Fruit fly (Drosophila melanogaster) whole organism, embryonic: ENCODE results near the gene CG32052.
A peak's percentile ranks its signal among the peaks of the same experiment; 100 is the strongest.

Experiments
- ATbp ChIP-seq: fragments of 200-800 bp; sonication (Bioruptor generic); optimal IDR thresholded peaks from 2 replicates; lab custom pipeline; 2017; ENCODE audit warnings: missing biosample characterization, mild to moderate bottlenecking, missing genetic modification characterization, missing genetic modification reagents
- Abd-B ChIP-seq: fragments of 200-800 bp; sonication (Bioruptor generic); optimal IDR thresholded peaks from 2 replicates; lab custom pipeline; 2018; ENCODE audit warnings: missing biosample characterization, mild to moderate bottlenecking, missing genetic modification characterization, moderate library complexity
- Asciz ChIP-seq: fragments of 200-800 bp; sonication (Bioruptor generic); optimal IDR thresholded peaks from 2 replicates; lab custom pipeline; 2017; ENCODE audit warnings: missing biosample characterization, mild to moderate bottlenecking, missing genetic modification characterization, missing genetic modification reagents
- B-H1 ChIP-seq: fragments of 200-800 bp; sonication (Bioruptor generic); IDR thresholded peaks from 3 replicates; pipeline ENCODE4 v1.3.6; 2022; ENCODE audit warnings: missing biosample characterization, missing genetic modification characterization
- Bdp1 ChIP-seq: fragments of 200-800 bp; sonication (Bioruptor generic); optimal IDR thresholded peaks from 3 replicates; lab custom pipeline; 2016; ENCODE audit warnings: missing biosample characterization, missing genetic modification characterization
- BtbVII ChIP-seq: fragments of 200-800 bp; sonication (Bioruptor generic); optimal IDR thresholded peaks from 3 replicates; lab custom pipeline; 2017; ENCODE audit warnings: missing biosample characterization, mild to moderate bottlenecking, missing genetic modification characterization
- CG12219 ChIP-seq: fragments of 200-800 bp; sonication (Bioruptor generic); optimal IDR thresholded peaks from 3 replicates; lab custom pipeline; 2018; ENCODE audit warnings: missing biosample characterization, mild to moderate bottlenecking, missing genetic modification characterization
- CG12391 ChIP-seq: fragments of 200-800 bp; sonication (Bioruptor generic); optimal IDR thresholded peaks from 3 replicates; lab custom pipeline; 2018; ENCODE audit warnings: missing biosample characterization, mild to moderate bottlenecking, missing genetic modification characterization, moderate library complexity
- CG14014 ChIP-seq: fragments of 200-800 bp; sonication (Bioruptor generic); IDR thresholded peaks from 2 replicates; pipeline ENCODE4 v1.3.6; 2022; ENCODE audit warnings: missing biosample characterization, missing genetic modification characterization
- CG17568 ChIP-seq: fragments of 200-800 bp; sonication (Bioruptor generic); optimal IDR thresholded peaks from 2 replicates; lab custom pipeline; 2018; ENCODE audit warnings: missing biosample characterization, mild to moderate bottlenecking, missing genetic modification characterization, moderate library complexity
- CG17829 ChIP-seq: fragments of 200-800 bp; optimal IDR thresholded peaks from 2 replicates; lab custom pipeline; 2019; ENCODE audit warnings: missing biosample characterization, mild to moderate bottlenecking, missing genetic modification characterization, moderate library complexity
- CG2120 ChIP-seq: fragments of 200-800 bp; sonication (Bioruptor generic); optimal IDR thresholded peaks from 3 replicates; lab custom pipeline; 2016; ENCODE audit warnings: missing biosample characterization, missing genetic modification characterization
- CG4360 ChIP-seq: fragments of 200-800 bp; sonication (Bioruptor generic); IDR thresholded peaks from 2 replicates; pipeline ENCODE4 v1.3.6; 2022; ENCODE audit warnings: missing biosample characterization, missing genetic modification characterization
- CG4854 ChIP-seq: fragments of 200-800 bp; sonication (Bioruptor generic); optimal IDR thresholded peaks from 2 replicates; lab custom pipeline; 2016; ENCODE audit warnings: missing biosample characterization, missing genetic modification characterization, inconsistent platforms
- CG6854 ChIP-seq: fragments of 200-800 bp; sonication (Bioruptor generic); optimal IDR thresholded peaks from 3 replicates; lab custom pipeline; 2017; ENCODE audit warnings: missing biosample characterization, mild to moderate bottlenecking, missing genetic modification characterization
- CG7839 ChIP-seq: fragments of 200-800 bp; sonication (Bioruptor generic); optimal IDR thresholded peaks from 3 replicates; lab custom pipeline; 2018; ENCODE audit warnings: missing biosample characterization, mild to moderate bottlenecking, missing genetic modification characterization, moderate library complexity
- CTCF ChIP-seq: fragments of 200-800 bp; sonication (Bioruptor generic); optimal IDR thresholded peaks from 2 replicates; lab custom pipeline; 2017; ENCODE audit warnings: missing biosample characterization, mild to moderate bottlenecking, missing genetic modification characterization, moderate library complexity
- Camta ChIP-seq: fragments of 200-800 bp; sonication (Bioruptor generic); optimal IDR thresholded peaks from 2 replicates; lab custom pipeline; 2016; ENCODE audit warnings: missing biosample characterization, missing genetic modification characterization
- Dp ChIP-seq: fragments of 200-800 bp; sonication (Bioruptor generic); optimal IDR thresholded peaks from 2 replicates; lab custom pipeline; 2018; ENCODE audit warnings: missing biosample characterization, mild to moderate bottlenecking, missing genetic modification characterization, moderate library complexity
- E2f2 ChIP-seq: fragments of 200-800 bp; sonication (Bioruptor generic); IDR thresholded peaks from 2 replicates; pipeline ENCODE4 v1.3.6; 2022; ENCODE audit warnings: missing biosample characterization, missing genetic modification characterization
- H15 ChIP-seq: fragments of 200-800 bp; sonication (Bioruptor generic); IDR thresholded peaks from 3 replicates; pipeline ENCODE4 v1.3.6; 2022; ENCODE audit warnings: missing biosample characterization, missing genetic modification characterization
- Opbp ChIP-seq: fragments of 200-800 bp; sonication (Bioruptor generic); IDR thresholded peaks from 3 replicates; pipeline ENCODE4 v1.3.6; 2022; ENCODE audit warnings: missing biosample characterization, missing genetic modification characterization; ENCODE audit not compliant: partially characterized antibody
- PHDP ChIP-seq: fragments of 200-800 bp; sonication (Bioruptor generic); optimal IDR thresholded peaks from 3 replicates; lab custom pipeline; 2018; ENCODE audit warnings: missing biosample characterization, mild to moderate bottlenecking, missing genetic modification characterization, moderate library complexity
- Rx ChIP-seq: fragments of 200-800 bp; sonication (Bioruptor generic); IDR thresholded peaks from 2 replicates; pipeline ENCODE4 v1.3.6; 2022; ENCODE audit warnings: missing biosample characterization, missing genetic modification characterization
- Side ChIP-seq: fragments of 200-800 bp; sonication (Bioruptor generic); optimal IDR thresholded peaks from 2 replicates; lab custom pipeline; 2016; ENCODE audit warnings: missing biosample characterization, missing genetic modification characterization
- Sry-δ ChIP-seq: fragments of 200-800 bp; sonication (Bioruptor generic); optimal IDR thresholded peaks from 2 replicates; lab custom pipeline; 2016; ENCODE audit warnings: missing biosample characterization, missing genetic modification characterization
- ash1 ChIP-seq: fragments of 200-800 bp; sonication (Bioruptor generic); optimal IDR thresholded peaks from 2 replicates; lab custom pipeline; 2018; ENCODE audit warnings: missing biosample characterization, mild to moderate bottlenecking, missing genetic modification characterization
- chn ChIP-seq: fragments of 200-800 bp; sonication (Bioruptor generic); optimal IDR thresholded peaks from 2 replicates; lab custom pipeline; 2016; ENCODE audit warnings: missing biosample characterization, missing genetic modification characterization
- crc ChIP-seq: fragments of 200-800 bp; sonication (Bioruptor generic); optimal IDR thresholded peaks from 2 replicates; lab custom pipeline; 2016; ENCODE audit warnings: missing biosample characterization, missing genetic modification characterization
- cwo ChIP-seq: fragments of 200-800 bp; sonication (Bioruptor generic); optimal IDR thresholded peaks from 3 replicates; lab custom pipeline; 2017; ENCODE audit warnings: missing biosample characterization, missing genetic modification characterization, mild to moderate bottlenecking, moderate library complexity, missing genetic modification reagents
- dan ChIP-seq: fragments of 200-800 bp; sonication (Bioruptor generic); IDR thresholded peaks from 2 replicates; pipeline ENCODE4 v1.3.6; 2022; ENCODE audit warnings: missing biosample characterization, missing genetic modification characterization
- disco-r ChIP-seq: fragments of 200-800 bp; sonication (Bioruptor generic); optimal IDR thresholded peaks from 2 replicates; lab custom pipeline; 2016; ENCODE audit warnings: missing biosample characterization, missing genetic modification characterization
- ems ChIP-seq: fragments of 200-800 bp; sonication (Bioruptor generic); optimal IDR thresholded peaks from 3 replicates; lab custom pipeline; 2016; ENCODE audit warnings: missing biosample characterization, missing genetic modification characterization
- fru ChIP-seq: fragments of >200 bp; optimal IDR thresholded peaks from 2 replicates; lab custom pipeline; 2017
- ftz-f1 ChIP-seq: fragments of 200-800 bp; sonication (Bioruptor generic); optimal IDR thresholded peaks from 2 replicates; lab custom pipeline; 2016; ENCODE audit warnings: missing biosample characterization, missing genetic modification characterization
- fu2 ChIP-seq: fragments of 200-800 bp; sonication (Bioruptor generic); optimal IDR thresholded peaks from 2 replicates; lab custom pipeline; 2016; ENCODE audit warnings: missing biosample characterization, missing genetic modification characterization
- gsb ChIP-seq: fragments of 200-800 bp; sonication (Bioruptor generic); IDR thresholded peaks from 2 replicates; pipeline ENCODE4 v1.3.6; 2022; ENCODE audit warnings: missing biosample characterization, missing genetic modification characterization
- hbn ChIP-seq: fragments of 200-800 bp; sonication (Bioruptor generic); IDR thresholded peaks from 2 replicates; pipeline ENCODE4 v1.3.6; 2022; ENCODE audit warnings: missing biosample characterization, missing genetic modification characterization; ENCODE audit not compliant: partially characterized antibody
- otp ChIP-seq: fragments of 200-800 bp; sonication (Bioruptor generic); IDR thresholded peaks from 3 replicates; pipeline ENCODE4, ENCODE4 v1.3.6; 2022; ENCODE audit warnings: missing biosample characterization, missing genetic modification characterization
- pnt ChIP-seq: fragments of 200-800 bp; sonication (Bioruptor generic); optimal IDR thresholded peaks from 3 replicates; lab custom pipeline; 2016; ENCODE audit warnings: missing biosample characterization, missing genetic modification characterization
- pzg ChIP-seq: fragments of 200-800 bp; sonication (Bioruptor generic); optimal IDR thresholded peaks from 3 replicates; lab custom pipeline; 2018; ENCODE audit warnings: missing biosample characterization, mild to moderate bottlenecking, missing genetic modification characterization, moderate library complexity
- rib ChIP-seq: fragments of 200-800 bp; sonication (Bioruptor generic); IDR thresholded peaks from 2 replicates; pipeline ENCODE4 v1.3.6; 2022; ENCODE audit warnings: missing biosample characterization, missing genetic modification characterization
- run ChIP-seq: fragments of 200-800 bp; sonication (Bioruptor generic); optimal IDR thresholded peaks from 3 replicates; lab custom pipeline; 2018; ENCODE audit warnings: missing biosample characterization, mild to moderate bottlenecking, missing genetic modification characterization
- sd ChIP-seq: fragments of 200-800 bp; sonication (Bioruptor generic); optimal IDR thresholded peaks from 3 replicates; lab custom pipeline; 2018; ENCODE audit warnings: missing biosample characterization, mild to moderate bottlenecking, missing genetic modification characterization, moderate library complexity
- slp2 ChIP-seq: fragments of 200-800 bp; sonication (Bioruptor generic); optimal IDR thresholded peaks from 2 replicates; lab custom pipeline; 2016; ENCODE audit warnings: missing biosample characterization, missing genetic modification characterization
- so ChIP-seq: fragments of 200-800 bp; sonication (Bioruptor generic); IDR thresholded peaks from 3 replicates; pipeline ENCODE4 v1.3.6; 2022; ENCODE audit warnings: missing biosample characterization, missing genetic modification characterization
- ssp ChIP-seq: fragments of 200-800 bp; sonication (Bioruptor generic); IDR thresholded peaks from 2 replicates; pipeline ENCODE4 v1.3.6; 2022; ENCODE audit warnings: missing biosample characterization, missing genetic modification characterization
- stwl ChIP-seq: fragments of 200-800 bp; sonication (Bioruptor generic); optimal IDR thresholded peaks from 3 replicates; lab custom pipeline; 2018; ENCODE audit warnings: missing biosample characterization, mild to moderate bottlenecking, missing genetic modification characterization, moderate library complexity
- tgo ChIP-seq: fragments of 200-800 bp; sonication (Bioruptor generic); IDR thresholded peaks from 3 replicates; pipeline ENCODE4 v1.3.6; 2022; ENCODE audit warnings: missing biosample characterization, missing genetic modification characterization
- wdn ChIP-seq: fragments of 200-800 bp; sonication (Bioruptor generic); IDR thresholded peaks from 2 replicates; pipeline ENCODE4 v1.3.6; 2022; ENCODE audit warnings: missing biosample characterization, missing genetic modification characterization
- zen ChIP-seq: fragments of 200-800 bp; sonication (Bioruptor generic); optimal IDR thresholded peaks from 3 replicates; lab custom pipeline; 2018; ENCODE audit warnings: missing biosample characterization, mild to moderate bottlenecking, missing genetic modification characterization, moderate library complexity
- zf30C ChIP-seq: fragments of 200-800 bp; sonication (Bioruptor generic); optimal IDR thresholded peaks from 3 replicates; lab custom pipeline; 2018; ENCODE audit warnings: missing biosample characterization, mild to moderate bottlenecking, missing genetic modification characterization
- zfh1 ChIP-seq: fragments of 200-800 bp; sonication (Bioruptor generic); IDR thresholded peaks from 3 replicates; pipeline ENCODE4 v1.3.6; 2022; ENCODE audit warnings: missing biosample characterization, missing genetic modification characterization
- zfh2 ChIP-seq: fragments of 200-800 bp; sonication (Bioruptor generic); optimal IDR thresholded peaks from 2 replicates; lab custom pipeline; 2016; ENCODE audit warnings: missing biosample characterization, missing genetic modification characterization

CG32052 gene

dm6 chr3L:9824226-9824625, 37.4 kb downstream of the CG32052 start (continued):
- TF ChIP-seq BtbVII (GFP tag; lab: Kevin White, UChicago) (no peak), pnt (GFP tag; lab: Kevin White, UChicago) (no peak), cwo (GFP tag; lab: Kevin White, UChicago) (no peak), CG12391 (tag; lab: Kevin White, UChicago) (no peak), PHDP (tag; lab: Kevin White, UChicago) (no peak), chn (GFP tag; lab: Kevin White, UChicago) (no peak), CG17829 (tag; lab: Kevin White, UChicago) (no peak), E2f2 (GFP tag; lab: Robert Waterston, UW) (peak; percentile 99), pzg (no peak), CG4854 (GFP tag; lab: Kevin White, UChicago) (no peak), ash1 (GFP tag; lab: Kevin White, UChicago) (no peak), fru (lab: Kevin White, UChicago) (no peak), sd (tag; lab: Kevin White, UChicago) (no peak), gsb (GFP tag; lab: Robert Waterston, UW) (no peak), crc (no peak), CG4360 (GFP tag; lab: Robert Waterston, UW) (no peak), stwl (tag; lab: Kevin White, UChicago) (peak; percentile 17), rib (GFP tag; lab: Robert Waterston, UW) (no peak), dan (GFP tag; lab: Robert Waterston, UW) (no peak), Camta (GFP tag; lab: Kevin White, UChicago) (no peak), ATbp (GFP tag; lab: Kevin White, UChicago) (no peak), CG7839 (tag; lab: Kevin White, UChicago) (no peak), hbn (GFP tag; lab: Robert Waterston, UW) (no peak), CTCF (GFP tag; lab: Kevin White, UChicago) (peak; percentile 22), zen (no peak), CG6854 (GFP tag; lab: Kevin White, UChicago) (no peak), so (GFP tag; lab: Robert Waterston, UW) (no peak), Dp (peak; percentile 81), fu2 (no peak), Abd-B (GFP tag; lab: Kevin White, UChicago) (no peak), Bdp1 (no peak), disco-r (GFP tag; lab: Kevin White, UChicago) (no peak), Side (no peak), B-H1 (GFP tag; lab: Robert Waterston, UW) (no peak), slp2 (GFP tag; lab: Kevin White, UChicago) (no peak), zfh1 (GFP tag; lab: Robert Waterston, UW) (no peak), Rx (no peak), CG17568 (no peak), ftz-f1 (GFP tag; lab: Kevin White, UChicago) (no peak), ssp (no peak), otp (GFP tag; lab: Robert Waterston, UW) (no peak), CG12219 (GFP tag; lab: Kevin White, UChicago) (no peak), Sry-δ (GFP tag; lab: Kevin White, UChicago) (no peak), Asciz (GFP tag; lab: Kevin White, UChicago) (no peak), Opbp (0 out of 3 replicates have a peak, but pooled peaks have one; percentile 29), wdn (GFP tag; lab: Robert Waterston, UW) (no peak), H15 (GFP tag; lab: Robert Waterston, UW) (no peak), ems (GFP tag; lab: Kevin White, UChicago) (no peak), CG14014 (GFP tag; lab: Robert Waterston, UW) (no peak), run (tag; lab: Kevin White, UChicago) (no peak), tgo (no peak), CG2120 (GFP tag; lab: Kevin White, UChicago) (no peak), zf30C (GFP tag; lab: Kevin White, UChicago) (no peak), zfh2 (GFP tag; lab: Kevin White, UChicago) (no peak)
